Worm (Caenorhabditis elegans): ENCODE data around the gene gmeb-1.

The gmeb-1 gene

ce11 chrII:65484-65883, 46.1 kb downstream of the gmeb-1 start:
- TF ChIP-seq ham-2 (GFP tag; optimal IDR thresholded peaks at IDR 0.05) (no peak), ceh-39 (tag; optimal IDR thresholded peaks at IDR 0.05) (no peak), sem-2 (GFP tag; optimal IDR thresholded peaks at IDR 0.05) (no peak), ces-1 (GFP tag; optimal IDR thresholded peaks at IDR 0.05) (no peak), ztf-11 (tag; optimal IDR thresholded peaks at IDR 0.05) (no peak), bed-3 (GFP tag; optimal IDR thresholded peaks at IDR 0.05) (no peak), mep-1 (tag; optimal IDR thresholded peaks at IDR 0.05) (no peak), sptf-1 (tag; optimal IDR thresholded peaks at IDR 0.05) (no peak), lin-32 (GFP tag; optimal IDR thresholded peaks at IDR 0.05) (no peak), flh-1 (GFP tag; optimal IDR thresholded peaks at IDR 0.05) (no peak), unc-62 (GFP tag; optimal IDR thresholded peaks at IDR 0.05) (no peak), unc-120 (tag; optimal IDR thresholded peaks at IDR 0.05; ENCODE audit: poor library complexity, severe bottlenecking) (no peak), elt-1 (tag; optimal IDR thresholded peaks at IDR 0.05; ENCODE audit: borderline replicate concordance, insufficient read depth) (no peak), mls-2 (tag; optimal IDR thresholded peaks at IDR 0.05) (no peak), nhr-28 (tag; optimal IDR thresholded peaks at IDR 0.05) (no peak), cnd-1 (tag; optimal IDR thresholded peaks at IDR 0.05) (no peak)

- peak; percentile 38 for TF ChIP-seq blmp-1 (tag; optimal IDR thresholded peaks at IDR 0.05)
- TF ChIP-seq nhr-237 (tag; optimal IDR thresholded peaks at IDR 0.05) = peak; percentile 50
- peak; percentile 64 for TF ChIP-seq mep-1 (tag; optimal IDR thresholded peaks at IDR 0.05)
- no peak for TF ChIP-seq nhr-12 (tag; optimal IDR thresholded peaks at IDR 0.05)
- TF ChIP-seq zip-8 (tag; optimal IDR thresholded peaks at IDR 0.05) = no peak
- no peak for TF ChIP-seq lin-32 (GFP tag; optimal IDR thresholded peaks at IDR 0.05)
- no peak for TF ChIP-seq sem-2 (GFP tag; optimal IDR thresholded peaks at IDR 0.05)
- no peak for TF ChIP-seq nhr-76 (tag; optimal IDR thresholded peaks at IDR 0.05)
- no peak for TF ChIP-seq elt-1 (tag; optimal IDR thresholded peaks at IDR 0.05; ENCODE audit: borderline replicate concordance, insufficient read depth)
- peak; percentile 78 for TF ChIP-seq unc-120 (tag; optimal IDR thresholded peaks at IDR 0.05; ENCODE audit: poor library complexity, severe bottlenecking)
- no peak for TF ChIP-seq lsy-2 (tag; optimal IDR thresholded peaks at IDR 0.05)
- TF ChIP-seq unc-62 (GFP tag; optimal IDR thresholded peaks at IDR 0.05) = peak; percentile 20
- peak; percentile 65 for TF ChIP-seq cnd-1 (tag; optimal IDR thresholded peaks at IDR 0.05)
- TF ChIP-seq nhr-28 (tag; optimal IDR thresholded peaks at IDR 0.05) = no peak
- TF ChIP-seq mab-5 (tag; optimal IDR thresholded peaks at IDR 0.05) = no peak
- no peak for TF ChIP-seq unc-39 (tag; optimal IDR thresholded peaks at IDR 0.05)
- TF ChIP-seq ceh-83 (GFP tag; optimal IDR thresholded peaks at IDR 0.05) = no peak
- TF ChIP-seq elt-3 (tag; optimal IDR thresholded peaks at IDR 0.05) = peak; percentile 60
- TF ChIP-seq M03D4.4 (tag; optimal IDR thresholded peaks at IDR 0.05) = no peak
- peak; percentile 91 for TF ChIP-seq ham-2 (GFP tag; optimal IDR thresholded peaks at IDR 0.05)
- TF ChIP-seq ceh-43 (GFP tag; optimal IDR thresholded peaks at IDR 0.05) = no peak
- TF ChIP-seq ceh-39 (tag; optimal IDR thresholded peaks at IDR 0.05) = no peak
- TF ChIP-seq ztf-11 (tag; optimal IDR thresholded peaks at IDR 0.05) = peak; percentile 72
- peak; percentile 75 for TF ChIP-seq nhr-2 (tag; optimal IDR thresholded peaks at IDR 0.05)
- TF ChIP-seq sptf-1 (tag; optimal IDR thresholded peaks at IDR 0.05) = peak; percentile 63
- no peak for TF ChIP-seq flh-1 (GFP tag; optimal IDR thresholded peaks at IDR 0.05)
- no peak for TF ChIP-seq snpc-4 (tag; optimal IDR thresholded peaks at IDR 0.05)
- peak; percentile 16 for TF ChIP-seq ces-1 (GFP tag; optimal IDR thresholded peaks at IDR 0.05)
- peak; percentile 82 for TF ChIP-seq pha-4 (tag; optimal IDR thresholded peaks at IDR 0.05)
- TF ChIP-seq lin-13 (tag; optimal IDR thresholded peaks at IDR 0.05) = peak; percentile 17
- peak; percentile 9 for TF ChIP-seq tbx-8 (GFP tag; optimal IDR thresholded peaks at IDR 0.05)
- peak; percentile 72 for TF ChIP-seq mls-2 (tag; optimal IDR thresholded peaks at IDR 0.05)
- peak; percentile 47 for TF ChIP-seq drap-1 (GFP tag; optimal IDR thresholded peaks at IDR 0.05)
- peak; percentile 35 for TF ChIP-seq hlh-1 (tag; optimal IDR thresholded peaks at IDR 0.05)
- no peak for TF ChIP-seq bed-3 (GFP tag; optimal IDR thresholded peaks at IDR 0.05)
Measured at ce11 chrII:66322-66721, 47.0 kb downstream of the gmeb-1 start.

DNA sequence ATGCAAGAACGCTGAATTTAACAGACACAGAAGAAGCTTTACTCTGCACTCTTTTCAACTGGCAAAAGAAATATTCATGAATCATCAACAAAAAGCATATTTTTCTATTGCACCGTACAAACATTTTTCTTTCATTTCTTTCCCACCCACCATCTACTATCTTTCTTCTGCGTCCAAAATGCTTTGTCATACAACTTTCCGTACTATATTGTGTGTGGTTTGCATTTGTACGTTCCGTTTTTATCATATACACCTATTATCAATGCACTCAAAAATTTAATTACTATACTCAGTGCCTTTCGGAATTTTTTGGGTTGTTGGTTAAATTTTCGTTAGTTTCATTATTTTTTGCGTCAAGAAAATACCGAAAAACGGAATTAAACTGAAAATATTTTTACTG, 48.3 kb downstream of the gmeb-1 start:
- no peak for TF ChIP-seq M03D4.4 (tag; optimal IDR thresholded peaks at IDR 0.05)
- no peak for TF ChIP-seq ztf-11 (tag; optimal IDR thresholded peaks at IDR 0.05)
- TF ChIP-seq elt-1 (tag; optimal IDR thresholded peaks at IDR 0.05; ENCODE audit: borderline replicate concordance, insufficient read depth) = no peak
- TF ChIP-seq lin-13 (tag; optimal IDR thresholded peaks at IDR 0.05) = no peak

DNA sequence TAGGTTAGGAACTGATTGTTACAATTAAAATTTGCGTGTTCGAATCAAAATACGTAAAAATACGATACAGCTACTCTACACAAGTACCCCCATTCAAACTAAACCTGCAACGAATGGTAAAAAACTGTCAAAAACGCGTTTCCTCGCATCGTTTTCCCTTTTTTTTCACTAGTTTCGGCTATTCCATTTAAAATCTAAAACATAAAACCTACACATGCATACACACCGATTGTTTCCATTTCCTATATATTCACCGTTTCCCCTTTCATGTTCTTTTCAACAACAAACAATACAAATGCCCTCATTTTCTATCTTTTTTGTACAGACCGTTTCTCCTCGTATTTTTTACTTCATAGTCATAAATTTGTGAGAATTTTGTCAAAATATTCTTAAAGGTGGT, 49.4 kb downstream of the gmeb-1 start:
- TF ChIP-seq nhr-2 (tag; optimal IDR thresholded peaks at IDR 0.05) (no peak), mep-1 (tag; optimal IDR thresholded peaks at IDR 0.05) (no peak), ceh-83 (GFP tag; optimal IDR thresholded peaks at IDR 0.05) (no peak), nhr-12 (tag; optimal IDR thresholded peaks at IDR 0.05) (no peak), tbx-8 (GFP tag; optimal IDR thresholded peaks at IDR 0.05) (no peak), lin-13 (tag; optimal IDR thresholded peaks at IDR 0.05) (no peak), cnd-1 (tag; optimal IDR thresholded peaks at IDR 0.05) (no peak), hlh-1 (tag; optimal IDR thresholded peaks at IDR 0.05) (no peak), unc-120 (tag; optimal IDR thresholded peaks at IDR 0.05; ENCODE audit: poor library complexity, severe bottlenecking) (no peak), mls-2 (tag; optimal IDR thresholded peaks at IDR 0.05) (no peak), flh-1 (GFP tag; optimal IDR thresholded peaks at IDR 0.05) (no peak), nhr-28 (tag; optimal IDR thresholded peaks at IDR 0.05) (no peak), nhr-76 (tag; optimal IDR thresholded peaks at IDR 0.05) (no peak), nhr-237 (tag; optimal IDR thresholded peaks at IDR 0.05) (no peak), sem-2 (GFP tag; optimal IDR thresholded peaks at IDR 0.05) (no peak), ceh-43 (GFP tag; optimal IDR thresholded peaks at IDR 0.05) (no peak), blmp-1 (tag; optimal IDR thresholded peaks at IDR 0.05) (no peak), zip-8 (tag; optimal IDR thresholded peaks at IDR 0.05) (no peak), sptf-1 (tag; optimal IDR thresholded peaks at IDR 0.05) (no peak)

Measured in whole organism, mixed stage, embryonic.